Worm (Caenorhabditis elegans) whole organism, L2 larva: ENCODE data around the gene K06B4.4.

Experiments
- aly-2 ChIP-seq: fragments of 150-350 bp; optimal IDR thresholded peaks from 2 replicates; lab custom pipeline; 2014; ENCODE audit warnings: missing biosample characterization, missing genetic modification characterization
- ama-1 ChIP-seq: fragments of 150-350 bp; optimal IDR thresholded peaks from 2 replicates; lab custom pipeline; 2018; ENCODE audit warnings: inconsistent platforms
- blmp-1 ChIP-seq: sonication (generic microtip); optimal IDR thresholded peaks from 2 replicates; lab custom pipeline; 2017; ENCODE audit warnings: missing genetic modification characterization, mild to moderate bottlenecking, missing compliant biosample characterization, antibody characterized with exemption, moderate library complexity; ENCODE audit not compliant: insufficient read depth
- egl-27 ChIP-seq: sonication (generic microtip); optimal IDR thresholded peaks from 3 replicates; lab custom pipeline; 2017; ENCODE audit warnings: missing biosample characterization, missing genetic modification reagents, missing genetic modification characterization
- lin-13 ChIP-seq: fragments of 150-350 bp; optimal IDR thresholded peaks from 2 replicates; lab custom pipeline; 2014; ENCODE audit warnings: missing biosample characterization, missing genetic modification reagents, missing genetic modification characterization
- mbf-1 ChIP-seq: sonication (generic microtip); optimal IDR thresholded peaks from 2 replicates; lab custom pipeline; 2017; ENCODE audit warnings: missing biosample characterization, missing genetic modification characterization
- nhr-11 ChIP-seq: fragments of 150-350 bp; optimal IDR thresholded peaks from 2 replicates; lab custom pipeline; 2014; ENCODE audit warnings: missing biosample characterization, missing genetic modification characterization
- nhr-77 ChIP-seq: fragments of 150-350 bp; optimal IDR thresholded peaks from 2 replicates; lab custom pipeline; 2014; ENCODE audit warnings: missing biosample characterization, missing genetic modification characterization
- sem-4 ChIP-seq: fragments of 150-350 bp; optimal IDR thresholded peaks from 2 replicates; lab custom pipeline; 2014; ENCODE audit warnings: missing biosample characterization, missing genetic modification reagents, missing genetic modification characterization
- unc-62 ChIP-seq: fragments of 150-350 bp; optimal IDR thresholded peaks from 2 replicates; lab custom pipeline; 2014; ENCODE audit warnings: missing biosample characterization, missing genetic modification reagents, missing genetic modification characterization
- ztf-1 ChIP-seq: fragments of 200-800 bp; sonication (Bioruptor generic); conservative IDR thresholded peaks from 2 replicates; pipeline ENCODE4 v1.3.6; 2022; ENCODE audit warnings: missing genetic modification characterization, missing compliant biosample characterization
- ztf-4 ChIP-seq: fragments of 150-350 bp; optimal IDR thresholded peaks from 2 replicates; lab custom pipeline; 2014; ENCODE audit warnings: missing biosample characterization, missing genetic modification characterization

- no peak for TF ChIP-seq nhr-77
- TF ChIP-seq aly-2 (tag; lab: Kevin White, UChicago) = no peak
- TF ChIP-seq blmp-1 (tag; lab: Kevin White, UChicago) = no peak
- no peak for TF ChIP-seq ama-1 (lab: Kevin White, UChicago)
- TF ChIP-seq lin-13 (GFP tag; lab: Kevin White, UChicago) = no peak
- TF ChIP-seq nhr-11 = no peak
- no peak for TF ChIP-seq sem-4 (tag; lab: Kevin White, UChicago)
- no peak for TF ChIP-seq ztf-1
- no peak for TF ChIP-seq ztf-4
- no peak for TF ChIP-seq egl-27
- TF ChIP-seq mbf-1 = no peak
- TF ChIP-seq unc-62 = no peak
These were observed 50.6 kb downstream of the K06B4.4 start, which contains the start of gene Y6E2A.7 for ce11 chrV:15719570-15719969.
